Worm (Caenorhabditis elegans) whole organism, late embryonic: ENCODE data around the gene T20D4.7.

Source experiments
- dve-1 ChIP-seq: sonication (generic microtip); optimal IDR thresholded peaks from 2 replicates; lab custom pipeline; 2017; ENCODE audit warnings: antibody characterized with exemption, mild to moderate bottlenecking, missing genetic modification characterization, missing compliant biosample characterization
- hlh-15 ChIP-seq: sonication (generic microtip); optimal IDR thresholded peaks from 2 replicates; lab custom pipeline; 2016; ENCODE audit warnings: missing genetic modification characterization, missing compliant biosample characterization

ce11 chrV:3449810-3450209 is 41.1 kb downstream of the T20D4.7 start:
- TF ChIP-seq dve-1: no peak
- no peak for TF ChIP-seq hlh-15
